Fruit fly (Drosophila melanogaster) whole organism, pupa: ENCODE results near the gene CG12945.

Experiments
- CG10348 ChIP-seq: fragments of 200-800 bp; sonication (Bioruptor generic); IDR thresholded peaks from 2 replicates; pipeline ENCODE4 v1.3.6; 2022; ENCODE audit warnings: missing biosample characterization, missing genetic modification characterization
- CG12605 ChIP-seq: fragments of 200-800 bp; sonication (Bioruptor generic); IDR thresholded peaks from 2 replicates; pipeline ENCODE4 v1.3.6; 2022; ENCODE audit warnings: missing biosample characterization, missing genetic modification characterization
- CG13204 ChIP-seq: fragments of 200-800 bp; sonication (Bioruptor generic); optimal IDR thresholded peaks from 2 replicates; lab custom pipeline; 2018; ENCODE audit warnings: missing biosample characterization, mild to moderate bottlenecking, missing genetic modification characterization, moderate library complexity
- CG14655 ChIP-seq: fragments of 200-800 bp; sonication (Bioruptor generic); optimal IDR thresholded peaks from 3 replicates; lab custom pipeline; 2017; ENCODE audit warnings: mild to moderate bottlenecking, missing biosample characterization, missing genetic modification reagents, missing genetic modification characterization
- CG15710 ChIP-seq: fragments of 200-800 bp; sonication (Bioruptor generic); optimal IDR thresholded peaks from 2 replicates; lab custom pipeline; 2018; ENCODE audit warnings: missing biosample characterization, mild to moderate bottlenecking, missing genetic modification characterization, moderate library complexity
- CG17806 ChIP-seq: fragments of 200-800 bp; sonication (Bioruptor generic); optimal IDR thresholded peaks from 2 replicates; lab custom pipeline; 2018; ENCODE audit warnings: missing biosample characterization, mild to moderate bottlenecking, missing genetic modification characterization, moderate library complexity
- CG32121 ChIP-seq: fragments of 200-800 bp; sonication (Bioruptor generic); IDR thresholded peaks from 2 replicates; pipeline ENCODE4 v1.3.6; 2022; ENCODE audit warnings: missing biosample characterization, missing genetic modification characterization
- CG34367 ChIP-seq: fragments of 200-800 bp; sonication (Bioruptor generic); optimal IDR thresholded peaks from 2 replicates; lab custom pipeline; 2018; ENCODE audit warnings: missing biosample characterization, mild to moderate bottlenecking, missing genetic modification characterization
- CG4496 ChIP-seq: fragments of 200-800 bp; sonication (Bioruptor generic); IDR thresholded peaks from 3 replicates; pipeline ENCODE4 v1.3.6; 2022; ENCODE audit warnings: missing biosample characterization, missing genetic modification characterization
- CG8159 ChIP-seq: fragments of 200-800 bp; sonication (Bioruptor generic); optimal IDR thresholded peaks from 3 replicates; lab custom pipeline; 2018; ENCODE audit warnings: missing biosample characterization, mild to moderate bottlenecking, missing genetic modification characterization, moderate library complexity
- CG8301 ChIP-seq: fragments of 200-800 bp; sonication (Bioruptor generic); optimal IDR thresholded peaks from 2 replicates; lab custom pipeline; 2018; ENCODE audit warnings: missing biosample characterization, mild to moderate bottlenecking, missing genetic modification characterization
- CG9948 ChIP-seq: fragments of 200-800 bp; sonication (Bioruptor generic); optimal IDR thresholded peaks from 2 replicates; lab custom pipeline; 2018; ENCODE audit warnings: missing biosample characterization, mild to moderate bottlenecking, missing genetic modification characterization, moderate library complexity
- D1 ChIP-seq: fragments of 200-800 bp; sonication (Bioruptor generic); optimal IDR thresholded peaks from 2 replicates; lab custom pipeline; 2018; ENCODE audit warnings: missing biosample characterization, mild to moderate bottlenecking, missing genetic modification characterization, moderate library complexity
- EcR ChIP-seq: fragments of 200-800 bp; sonication (Bioruptor generic); optimal IDR thresholded peaks from 3 replicates; lab custom pipeline; 2019; ENCODE audit warnings: missing biosample characterization, missing genetic modification characterization, mild to moderate bottlenecking, moderate library complexity, missing genetic modification reagents
- Ets98B ChIP-seq: fragments of 200-800 bp; sonication (Bioruptor generic); IDR thresholded peaks from 2 replicates; pipeline ENCODE4 v1.3.6; 2022; ENCODE audit warnings: missing biosample characterization, missing genetic modification characterization
- Pif1A ChIP-seq: fragments of 200-800 bp; sonication (Bioruptor generic); optimal IDR thresholded peaks from 3 replicates; lab custom pipeline; 2016; ENCODE audit warnings: missing biosample characterization, missing genetic modification characterization
- Pif1B ChIP-seq: fragments of 200-800 bp; sonication (Bioruptor generic); optimal IDR thresholded peaks from 3 replicates; lab custom pipeline; 2016; ENCODE audit warnings: missing biosample characterization, missing genetic modification characterization
- Snoo ChIP-seq: fragments of 200-800 bp; sonication (Bioruptor generic); optimal IDR thresholded peaks from 3 replicates; lab custom pipeline; 2017; ENCODE audit warnings: missing biosample characterization, mild to moderate bottlenecking, missing genetic modification characterization, inconsistent platforms
- fd96Ca ChIP-seq: fragments of 200-800 bp; sonication (Bioruptor generic); IDR thresholded peaks from 3 replicates; pipeline ENCODE4 v1.3.6; 2022; ENCODE audit warnings: missing biosample characterization, missing genetic modification characterization
- gl ChIP-seq: fragments of 200-800 bp; sonication (Bioruptor generic); optimal IDR thresholded peaks from 2 replicates; lab custom pipeline; 2018; ENCODE audit warnings: missing biosample characterization, mild to moderate bottlenecking, missing genetic modification characterization
- rn ChIP-seq: fragments of 200-800 bp; sonication (Bioruptor generic); IDR thresholded peaks from 2 replicates; pipeline ENCODE4 v1.3.6; 2022; ENCODE audit warnings: missing biosample characterization, missing genetic modification characterization

Gene CG12945

DNA sequence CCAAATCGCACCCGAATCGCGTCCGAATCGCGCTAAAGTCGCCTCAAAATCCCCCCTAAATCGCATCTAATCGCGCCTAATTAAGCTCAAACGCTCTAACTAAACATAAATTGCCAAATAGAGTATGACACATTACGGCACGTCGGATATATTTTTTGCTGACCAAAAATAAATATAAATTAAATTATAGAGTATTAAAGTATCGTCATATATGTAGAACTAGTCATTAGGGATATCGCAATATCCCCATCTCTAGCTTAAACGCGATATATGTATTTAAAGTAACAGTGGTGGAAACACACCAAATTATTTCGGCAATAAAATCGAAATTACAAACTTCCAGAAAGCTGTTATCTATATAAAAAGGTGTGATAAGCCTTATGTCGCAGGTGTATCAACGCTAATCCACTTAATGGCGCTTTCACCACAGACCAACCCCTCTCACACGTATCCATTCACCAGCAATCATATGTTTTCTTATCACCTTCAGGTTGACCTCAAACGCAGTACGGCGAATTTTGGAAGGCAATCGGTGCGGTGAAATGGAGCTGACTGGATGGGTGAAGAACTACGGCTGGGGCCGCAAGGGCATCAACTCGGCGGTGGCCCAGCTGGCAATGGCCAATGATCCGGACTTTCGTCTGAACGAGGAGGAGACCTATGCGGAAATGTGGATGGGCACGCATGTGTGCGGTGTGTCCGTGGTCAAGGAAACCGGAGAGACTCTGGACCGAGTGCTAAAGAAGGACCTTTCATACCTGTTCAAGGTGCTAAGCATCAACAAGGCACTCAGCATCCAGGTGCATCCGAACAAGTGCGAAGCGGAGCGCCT lies 31.4 kb downstream of the CG12945 start, which contains the start of gene Mpi:
Gene Mpi (plus strand): TSS at position 263 of the 832 bp plus-strand sequence.
- no peak for TF ChIP-seq CG12605 (GFP tag; lab: Robert Waterston, UW)
- TF ChIP-seq fd96Ca (GFP tag; lab: Robert Waterston, UW) = no peak
- TF ChIP-seq CG8301 (tag; lab: Kevin White, UChicago) = no peak
- no peak for TF ChIP-seq CG14655 (GFP tag; lab: Kevin White, UChicago)
- TF ChIP-seq CG34367 (tag; lab: Kevin White, UChicago) = no peak
- no peak for TF ChIP-seq CG13204
- no peak for TF ChIP-seq Ets98B
- TF ChIP-seq D1 (tag; lab: Kevin White, UChicago) = no peak
- TF ChIP-seq EcR (GFP tag; lab: Kevin White, UChicago) = peak; percentile 64
- no peak for TF ChIP-seq gl (tag; lab: Kevin White, UChicago)
- TF ChIP-seq CG32121 (GFP tag; lab: Robert Waterston, UW) = no peak; the same call in 1 of the 2 replicates
- no peak for TF ChIP-seq CG8159 (tag; lab: Kevin White, UChicago)
- TF ChIP-seq CG17806 = peak; percentile 18
- TF ChIP-seq CG4496 (GFP tag; lab: Robert Waterston, UW) = peak; percentile 35; the same call in 1 of the 3 replicates
- peak; percentile 33 for TF ChIP-seq Snoo (tag; lab: Kevin White, UChicago)
- TF ChIP-seq, all 21 proteins: peak for 4

DNA sequence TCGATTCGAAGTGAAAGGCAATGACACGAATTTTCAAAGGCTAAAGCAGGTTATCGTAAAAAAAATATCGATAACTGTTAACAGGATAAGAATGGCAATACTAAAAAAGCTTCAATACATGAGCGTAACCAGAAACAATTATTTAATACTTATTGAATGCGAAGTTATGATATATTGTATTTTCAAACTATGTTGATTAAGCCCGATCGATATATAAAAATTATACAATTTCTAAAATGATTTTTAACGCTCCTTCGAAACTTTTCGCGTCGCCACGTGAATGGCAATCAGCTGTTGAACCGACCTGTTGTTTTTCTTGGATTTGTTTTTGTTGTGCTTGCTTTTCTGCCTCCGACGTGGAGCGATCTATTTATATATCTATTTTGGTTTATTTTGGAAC lies 34.8 kb downstream of the CG12945 start, which contains the start of the genes Alg12 and Rpt3R:
Gene Alg12 (plus strand): TSS at position 305 of the 400 bp plus-strand sequence.
Gene Rpt3R (minus strand): TSS at position 324 of the 400 bp plus-strand sequence.
- TF ChIP-seq EcR (GFP tag; lab: Kevin White, UChicago) (peak; percentile 54), CG14655 (GFP tag; lab: Kevin White, UChicago) (no peak)
- TF ChIP-seq, all 21 proteins: peak for 1

DNA sequence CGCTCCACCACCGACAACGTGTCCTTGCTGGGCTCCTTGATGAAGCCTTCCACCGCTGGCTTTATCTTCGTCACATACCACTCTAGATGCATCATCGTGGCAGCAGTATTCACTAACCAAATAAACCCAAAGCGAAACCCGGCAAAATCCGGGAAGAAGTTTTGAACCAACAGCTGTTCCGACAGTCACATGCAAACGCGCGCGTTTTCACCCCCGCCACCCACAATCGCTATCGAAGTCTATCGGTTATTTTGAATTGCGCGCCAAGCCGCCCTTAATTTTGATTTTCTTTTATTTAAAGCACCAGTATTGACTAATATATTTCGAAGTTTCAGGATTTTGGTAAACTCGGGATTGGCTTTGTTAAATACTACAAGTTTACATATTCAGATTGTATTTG lies 36.5 kb downstream of the CG12945 start, which contains the start of gene Tti1:
Gene Tti1 (minus strand): TSS at position 200 of the 400 bp plus-strand sequence.
- TF ChIP-seq CG9948 (tag; lab: Kevin White, UChicago) (no peak), CG17806 (no peak), CG8159 (tag; lab: Kevin White, UChicago) (no peak), CG10348 (GFP tag; lab: Robert Waterston, UW) (no peak), CG14655 (GFP tag; lab: Kevin White, UChicago) (no peak), D1 (tag; lab: Kevin White, UChicago) (no peak), gl (tag; lab: Kevin White, UChicago) (no peak), Ets98B (no peak), CG34367 (tag; lab: Kevin White, UChicago) (no peak), CG15710 (tag; lab: Kevin White, UChicago) (no peak), EcR (GFP tag; lab: Kevin White, UChicago) (no peak), CG4496 (GFP tag; lab: Robert Waterston, UW) (no peak), CG12605 (GFP tag; lab: Robert Waterston, UW) (no peak)
- TF ChIP-seq, all 21 proteins: peak for 0

DNA sequence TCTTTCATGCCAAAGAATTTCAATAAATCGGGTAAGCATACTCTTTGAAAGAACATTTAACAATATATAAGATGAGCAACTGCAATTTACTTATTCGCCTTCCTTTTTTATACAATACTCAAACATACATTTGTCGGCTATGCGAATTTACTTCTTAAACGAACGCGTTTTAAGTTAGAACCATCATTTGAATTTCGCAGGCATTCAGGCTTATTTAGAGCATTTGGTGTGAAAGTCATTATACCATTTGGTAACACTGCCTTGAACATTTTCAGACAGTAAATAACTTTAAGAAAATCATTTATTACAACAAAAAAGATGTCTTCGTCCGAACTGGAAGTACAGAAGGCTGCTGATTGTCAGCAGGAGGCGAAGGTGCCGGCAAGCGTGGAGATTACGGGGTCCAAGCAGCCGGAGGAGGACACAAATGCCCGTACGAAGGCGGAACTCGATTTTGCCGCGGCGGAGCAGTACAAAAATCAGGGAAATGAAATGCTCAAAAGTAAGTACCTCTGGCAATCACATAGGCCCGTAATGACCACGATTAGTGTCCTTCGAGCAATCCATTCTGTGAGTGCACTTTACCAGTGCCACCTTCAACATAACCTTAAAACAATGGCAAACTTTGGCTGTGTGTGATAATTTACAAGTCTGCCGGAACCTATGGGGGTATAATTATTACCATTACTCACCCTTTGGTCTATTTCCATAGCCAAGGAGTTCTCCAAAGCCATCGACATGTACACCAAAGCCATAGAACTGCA lies 42.9 kb downstream of the CG12945 start:
- TF ChIP-seq CG4496 (GFP tag; lab: Robert Waterston, UW) (no peak), rn (GFP tag; lab: Robert Waterston, UW) (no peak), CG34367 (tag; lab: Kevin White, UChicago) (no peak), Pif1B (no peak), CG14655 (GFP tag; lab: Kevin White, UChicago) (no peak), CG32121 (GFP tag; lab: Robert Waterston, UW) (no peak), fd96Ca (GFP tag; lab: Robert Waterston, UW) (no peak), CG8159 (tag; lab: Kevin White, UChicago) (no peak), D1 (tag; lab: Kevin White, UChicago) (no peak)

DNA sequence ATGACTTTTGCATAAGTTTGCCTTT lies 43.3 kb downstream of the CG12945 start, which contains the start of gene PpD3:
Gene PpD3 (plus strand): TSS at position 1 of the 25 bp plus-strand sequence.
- TF ChIP-seq Pif1A (GFP tag; lab: Kevin White, UChicago) (no peak), CG15710 (tag; lab: Kevin White, UChicago) (no peak), CG4496 (GFP tag; lab: Robert Waterston, UW) (no peak)

DNA sequence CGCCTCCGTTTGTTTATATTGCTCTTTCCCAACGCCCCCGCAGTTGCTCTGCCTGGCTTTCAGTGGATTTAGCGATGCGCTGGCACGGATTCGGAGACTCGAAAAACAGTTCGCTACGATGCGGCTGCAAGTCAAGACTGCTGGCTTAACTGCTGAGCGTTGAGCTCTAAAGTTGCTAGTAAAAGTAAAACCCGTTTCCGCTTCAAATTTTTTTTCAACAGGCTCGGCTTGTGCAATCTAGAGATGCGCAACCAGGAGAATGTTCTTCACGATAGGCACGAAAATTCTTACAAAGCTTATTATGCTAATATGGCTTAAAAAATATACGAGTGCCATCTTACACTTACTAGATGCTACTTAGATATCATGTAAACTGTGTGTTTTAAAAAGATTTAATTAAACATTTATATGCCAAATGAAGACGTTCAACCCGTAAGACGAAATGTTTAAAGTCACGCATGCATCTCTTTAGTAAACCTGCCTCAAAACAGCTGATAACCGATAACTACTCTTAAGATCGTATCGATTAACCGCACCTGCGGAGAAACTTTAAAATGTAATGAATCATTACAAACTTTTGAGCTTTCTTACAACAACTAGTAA lies 43.6 kb downstream of the CG12945 start, which contains the start of gene CG12948:
Gene CG12948 (minus strand): TSS at position 473 of the 603 bp plus-strand sequence.
- peak; percentile 55 for TF ChIP-seq Snoo (tag; lab: Kevin White, UChicago)
- TF ChIP-seq gl (tag; lab: Kevin White, UChicago) = peak; percentile 29
- TF ChIP-seq CG8159 (tag; lab: Kevin White, UChicago) = no peak
- peak; percentile 53 for TF ChIP-seq CG15710 (tag; lab: Kevin White, UChicago)
- peak; percentile 51 for TF ChIP-seq EcR (GFP tag; lab: Kevin White, UChicago)
- peak; percentile 47; the same call in 1 of the 3 replicates for TF ChIP-seq CG4496 (GFP tag; lab: Robert Waterston, UW)
- TF ChIP-seq CG9948 (tag; lab: Kevin White, UChicago) = peak; percentile 24
- no peak for TF ChIP-seq rn (GFP tag; lab: Robert Waterston, UW)
- peak; percentile 24; the same call in 1 of the 2 replicates for TF ChIP-seq CG32121 (GFP tag; lab: Robert Waterston, UW)
- no peak for TF ChIP-seq CG34367 (tag; lab: Kevin White, UChicago)
- TF ChIP-seq Ets98B = peak; percentile 35; the same call in 1 of the 2 replicates
- peak; percentile 23 for TF ChIP-seq CG17806
- peak; percentile 7; the same call in 1 of the 3 replicates for TF ChIP-seq fd96Ca (GFP tag; lab: Robert Waterston, UW)
